Worm (Caenorhabditis elegans) whole organism, young adult: Measurements from ENCODE around the gene C40A11.3.

ENCODE experiments used
- B0261.1 ChIP-seq: sonication (generic microtip); optimal IDR thresholded peaks from 2 replicates; lab custom pipeline; 2016; ENCODE audit warnings: mild to moderate bottlenecking, missing genetic modification characterization, moderate library complexity, missing compliant biosample characterization
- C06A6.2 ChIP-seq: fragments of 200-800 bp; sonication (Bioruptor generic); conservative IDR thresholded peaks from 2 replicates; pipeline ENCODE4 v1.3.6; 2022; ENCODE audit warnings: missing genetic modification characterization, missing compliant biosample characterization
- C17E4.6 ChIP-seq: fragments of 200-800 bp; sonication (Bioruptor generic); IDR thresholded peaks from 2 replicates; pipeline ENCODE4 v1.3.6; 2022; ENCODE audit warnings: missing genetic modification reagents, missing genetic modification characterization, missing compliant biosample characterization
- D2030.7 ChIP-seq: fragments of 200-800 bp; sonication (Bioruptor generic); IDR thresholded peaks from 2 replicates; pipeline ENCODE4 v1.3.6; 2022; ENCODE audit warnings: missing genetic modification reagents, missing genetic modification characterization, missing compliant biosample characterization
- F22D6.2 ChIP-seq: sonication (generic microtip); optimal IDR thresholded peaks from 2 replicates; lab custom pipeline; 2016; ENCODE audit warnings: mild to moderate bottlenecking, missing genetic modification characterization, missing compliant biosample characterization
- F33H1.4 ChIP-seq: fragments of 200-800 bp; sonication (Bioruptor generic); IDR thresholded peaks from 2 replicates; pipeline ENCODE4 v1.3.6; 2022; ENCODE audit warnings: missing genetic modification reagents, missing genetic modification characterization, missing compliant biosample characterization
- F37B4.10 ChIP-seq: fragments of 200-800 bp; sonication (Bioruptor generic); IDR thresholded peaks from 2 replicates; pipeline ENCODE4 v1.3.6; 2022; ENCODE audit warnings: missing genetic modification characterization, missing compliant biosample characterization
- F52B5.7 ChIP-seq: sonication (generic microtip); optimal IDR thresholded peaks from 2 replicates; lab custom pipeline; 2016; ENCODE audit warnings: mild to moderate bottlenecking, missing genetic modification characterization, missing compliant biosample characterization
- F57A8.1 ChIP-seq: fragments of 200-800 bp; sonication (Bioruptor generic); optimal IDR thresholded peaks from 2 replicates; lab custom pipeline; 2018; ENCODE audit warnings: mild to moderate bottlenecking, missing genetic modification characterization, moderate library complexity, missing compliant biosample characterization
- F57C9.4 ChIP-seq: sonication (generic microtip); optimal IDR thresholded peaks from 2 replicates; lab custom pipeline; 2017; ENCODE audit warnings: mild to moderate bottlenecking, missing genetic modification characterization, missing compliant biosample characterization
- Y53G8AR.9 ChIP-seq: fragments of 200-800 bp; sonication (Bioruptor generic); conservative IDR thresholded peaks from 2 replicates; pipeline ENCODE4 v1.3.6; 2022; ENCODE audit warnings: missing genetic modification reagents, missing genetic modification characterization, missing compliant biosample characterization
- Y56A3A.18 ChIP-seq: fragments of 200-800 bp; sonication (Bioruptor generic); IDR thresholded peaks from 2 replicates; pipeline ENCODE4 v1.3.6; 2022; ENCODE audit warnings: missing genetic modification reagents, missing genetic modification characterization, missing compliant biosample characterization
- Y95B8A.8 ChIP-seq: fragments of 200-800 bp; sonication (Bioruptor generic); IDR thresholded peaks from 2 replicates; pipeline ENCODE4 v1.3.6; 2022; ENCODE audit warnings: missing genetic modification reagents, missing genetic modification characterization, missing compliant biosample characterization
- aptf-3 ChIP-seq: fragments of 200-800 bp; sonication (Bioruptor generic); IDR thresholded peaks from 2 replicates; pipeline ENCODE4 v1.3.6; 2022; ENCODE audit warnings: missing genetic modification characterization, missing compliant biosample characterization
- atf-7 ChIP-seq: sonication (generic microtip); optimal IDR thresholded peaks from 2 replicates; lab custom pipeline; 2017; ENCODE audit warnings: mild to moderate bottlenecking, missing genetic modification characterization, missing compliant biosample characterization
- attf-5 ChIP-seq: fragments of 200-800 bp; sonication (Bioruptor generic); optimal IDR thresholded peaks from 2 replicates; lab custom pipeline; 2018; ENCODE audit warnings: mild to moderate bottlenecking, missing genetic modification characterization, missing compliant biosample characterization
- bed-1 ChIP-seq: fragments of 200-800 bp; sonication (Bioruptor generic); IDR thresholded peaks from 2 replicates; pipeline ENCODE4 v1.3.6; 2022; ENCODE audit warnings: missing genetic modification reagents, missing genetic modification characterization, missing compliant biosample characterization
- ccch-3 ChIP-seq: fragments of 200-800 bp; sonication (Bioruptor generic); optimal IDR thresholded peaks from 2 replicates; lab custom pipeline; 2018; ENCODE audit warnings: mild to moderate bottlenecking, missing genetic modification characterization, missing compliant biosample characterization
- cebp-1 ChIP-seq, 2 experiments: fragments of 200-800 bp in 1 of 2; sonication (Bioruptor generic) in 1 of 2; sonication (generic microtip) in 1 of 2; IDR thresholded peaks in 1 of 2; optimal IDR thresholded peaks in 1 of 2; 2 replicates each; pipeline versions ENCODE4 v1.3.6 to Lab custom; 2017 to 2022; ENCODE audit warnings: missing compliant biosample characterization in 2 of 2, missing genetic modification characterization in 2 of 2, mild to moderate bottlenecking in 1 of 2, missing genetic modification reagents in 1 of 2, moderate library complexity in 1 of 2
- ceh-27 ChIP-seq: fragments of 200-800 bp; sonication (Bioruptor generic); optimal IDR thresholded peaks from 2 replicates; lab custom pipeline; 2018; ENCODE audit warnings: mild to moderate bottlenecking, missing genetic modification characterization, moderate library complexity, missing compliant biosample characterization
- chd-7 ChIP-seq: sonication (generic microtip); optimal IDR thresholded peaks from 2 replicates; lab custom pipeline; 2016; ENCODE audit warnings: mild to moderate bottlenecking, missing genetic modification characterization, moderate library complexity, missing compliant biosample characterization
- efl-1 ChIP-seq: fragments of 150-350 bp; optimal IDR thresholded peaks from 2 replicates; lab custom pipeline; 2014; ENCODE audit warnings: missing biosample characterization, missing genetic modification reagents, missing genetic modification characterization
- egrh-3 ChIP-seq: fragments of 200-800 bp; sonication (Bioruptor generic); IDR thresholded peaks from 2 replicates; pipeline ENCODE4 v1.3.6; 2022; ENCODE audit warnings: missing genetic modification reagents, missing genetic modification characterization, missing compliant biosample characterization
- ekl-4 ChIP-seq: fragments of 200-800 bp; sonication (Bioruptor generic); IDR thresholded peaks from 2 replicates; pipeline ENCODE4 v1.3.6; 2022; ENCODE audit warnings: missing genetic modification reagents, missing genetic modification characterization, missing compliant biosample characterization
- hmg-1.2 ChIP-seq: fragments of 200-800 bp; sonication (Bioruptor generic); IDR thresholded peaks from 2 replicates; pipeline ENCODE4 v1.3.6; 2022; ENCODE audit warnings: missing genetic modification reagents, missing genetic modification characterization, missing compliant biosample characterization
- hsf-1 ChIP-seq: fragments of 200-800 bp; sonication (Bioruptor generic); IDR thresholded peaks from 2 replicates; pipeline ENCODE4 v1.3.6; 2022; ENCODE audit warnings: missing genetic modification reagents, missing genetic modification characterization, missing compliant biosample characterization
- lin-40 ChIP-seq: sonication (generic microtip); optimal IDR thresholded peaks from 2 replicates; lab custom pipeline; 2016; ENCODE audit warnings: missing genetic modification characterization, mild to moderate bottlenecking, missing compliant biosample characterization, missing genotype, missing genetic modification reagents
- lin-54 ChIP-seq: fragments of 200-800 bp; sonication (Bioruptor generic); optimal IDR thresholded peaks from 2 replicates; lab custom pipeline; 2018; ENCODE audit warnings: mild to moderate bottlenecking, missing genetic modification characterization, missing compliant biosample characterization
- madf-10 ChIP-seq: sonication (generic microtip); optimal IDR thresholded peaks from 2 replicates; lab custom pipeline; 2016; ENCODE audit warnings: mild to moderate bottlenecking, missing genetic modification characterization, missing compliant biosample characterization
- madf-6 ChIP-seq: fragments of 200-800 bp; sonication (Bioruptor generic); IDR thresholded peaks from 2 replicates; pipeline ENCODE4 v1.3.6; 2022; ENCODE audit warnings: missing genetic modification reagents, missing genetic modification characterization, missing compliant biosample characterization
- mel-28 ChIP-seq: sonication (generic microtip); optimal IDR thresholded peaks from 2 replicates; lab custom pipeline; 2016; ENCODE audit warnings: borderline replicate concordance, mild to moderate bottlenecking, missing genetic modification characterization, missing compliant biosample characterization
- nfya-1 ChIP-seq: sonication (generic microtip); optimal IDR thresholded peaks from 2 replicates; lab custom pipeline; 2017; ENCODE audit warnings: antibody characterized with exemption, missing compliant biosample characterization, missing genetic modification characterization, borderline replicate concordance; ENCODE audit not compliant: insufficient read depth
- nhr-90 ChIP-seq: sonication (generic microtip); optimal IDR thresholded peaks from 2 replicates; lab custom pipeline; 2016; ENCODE audit warnings: missing genotype, mild to moderate bottlenecking, missing genetic modification characterization, missing compliant biosample characterization
- sptf-2 ChIP-seq: fragments of 200-800 bp; sonication (Bioruptor generic); optimal IDR thresholded peaks from 2 replicates; lab custom pipeline; 2018; ENCODE audit warnings: mild to moderate bottlenecking, missing genetic modification characterization, missing compliant biosample characterization
- unc-62 ChIP-seq: fragments of 150-350 bp; optimal IDR thresholded peaks from 2 replicates; lab custom pipeline; 2014; ENCODE audit warnings: missing biosample characterization, missing genetic modification reagents, missing genetic modification characterization
- xnd-1 ChIP-seq: sonication (generic microtip); optimal IDR thresholded peaks from 2 replicates; lab custom pipeline; 2016; ENCODE audit warnings: missing genotype, missing genetic modification reagents, missing genetic modification characterization, missing compliant biosample characterization
- ztf-22 ChIP-seq: fragments of 200-800 bp; sonication (Bioruptor generic); optimal IDR thresholded peaks from 2 replicates; lab custom pipeline; 2018; ENCODE audit warnings: mild to moderate bottlenecking, missing genetic modification characterization, moderate library complexity, missing compliant biosample characterization
- ztf-26 ChIP-seq: sonication (generic microtip); optimal IDR thresholded peaks from 2 replicates; lab custom pipeline; 2017; ENCODE audit warnings: missing genetic modification characterization, missing compliant biosample characterization
- ztf-28 ChIP-seq: fragments of 200-800 bp; sonication (Bioruptor generic); IDR thresholded peaks from 2 replicates; pipeline ENCODE4 v1.3.6; 2022; ENCODE audit warnings: missing genetic modification reagents, missing genetic modification characterization, missing compliant biosample characterization
- ztf-3 ChIP-seq: fragments of 200-800 bp; sonication (Bioruptor generic); optimal IDR thresholded peaks from 2 replicates; lab custom pipeline; 2018; ENCODE audit warnings: mild to moderate bottlenecking, missing genetic modification characterization, missing compliant biosample characterization
- ztf-6 ChIP-seq: fragments of 200-800 bp; sonication (Bioruptor generic); IDR thresholded peaks from 2 replicates; pipeline ENCODE4 v1.3.6; 2022; ENCODE audit warnings: missing genetic modification reagents, missing genetic modification characterization, missing compliant biosample characterization

The C40A11.3 gene

ce11 chrII:2168374-2168773, 27.5 kb downstream of the C40A11.3 start, which contains the start of gene fbxb-38:
Gene fbxb-38 (minus strand): TSS chrII:2168763.
- TF ChIP-seq ekl-4 (GFP tag; lab: Robert Waterston, UW) = no peak
- TF ChIP-seq egrh-3 (GFP tag; lab: Robert Waterston, UW) = no peak
- no peak for TF ChIP-seq xnd-1
- TF ChIP-seq B0261.1 (tag; lab: Kevin White, UChicago) = no peak
- no peak for TF ChIP-seq efl-1
- TF ChIP-seq F57A8.1 (GFP tag; lab: Kevin White, UChicago) = no peak
- TF ChIP-seq D2030.7 (GFP tag; lab: Robert Waterston, UW) = no peak
- no peak for TF ChIP-seq aptf-3 (GFP tag; lab: Robert Waterston, UW)
- no peak for TF ChIP-seq nfya-1
- no peak for TF ChIP-seq lin-40 (tag; lab: Kevin White, UChicago)
- TF ChIP-seq ztf-22 (GFP tag; lab: Kevin White, UChicago) = no peak
- no peak for TF ChIP-seq ztf-3
- no peak for TF ChIP-seq F37B4.10 (GFP tag; lab: Robert Waterston, UW)
- TF ChIP-seq mel-28 (tag; lab: Kevin White, UChicago) = no peak
- TF ChIP-seq ztf-26 (tag; lab: Kevin White, UChicago) = no peak
- TF ChIP-seq madf-10 (tag; lab: Kevin White, UChicago) = no peak
- TF ChIP-seq sptf-2 (GFP tag; lab: Kevin White, UChicago) = no peak
- no peak for TF ChIP-seq F52B5.7 (tag; lab: Kevin White, UChicago)
- no peak for TF ChIP-seq lin-54 (GFP tag; lab: Kevin White, UChicago)
- TF ChIP-seq, all 124 proteins: peak for 0

- TF ChIP-seq atf-7 (tag; lab: Kevin White, UChicago) (no peak), attf-5 (GFP tag; lab: Kevin White, UChicago) (no peak), cebp-1 (GFP tag; IDR thresholded peaks at IDR 0.05; lab: Robert Waterston, UW) (no peak), cebp-1 (tag; optimal IDR thresholded peaks at IDR 0.05; lab: Kevin White, UChicago) (no peak), hmg-1.2 (GFP tag; lab: Robert Waterston, UW) (no peak), bed-1 (no peak), chd-7 (tag; lab: Kevin White, UChicago) (no peak), lin-54 (GFP tag; lab: Kevin White, UChicago) (no peak), ceh-27 (GFP tag; lab: Kevin White, UChicago) (no peak)
- TF ChIP-seq, all 124 proteins: peak for 0
Measured at ce11 chrII:2170085-2170484, 29.2 kb downstream of the C40A11.3 start, which contains the start of gene C33C12.12. Gene C33C12.12 (minus strand): TSS chrII:2170185.

ce11 chrII:2175367-2175766, 34.5 kb downstream of the C40A11.3 start, which contains the start of gene C33C12.7:
Gene C33C12.7 (minus strand): TSS chrII:2175467.
- TF ChIP-seq C17E4.6 (GFP tag; lab: Robert Waterston, UW) = no peak
- TF ChIP-seq C06A6.2 (GFP tag; lab: Robert Waterston, UW) = no peak
- TF ChIP-seq F57A8.1 (GFP tag; lab: Kevin White, UChicago) = no peak
- TF ChIP-seq lin-54 (GFP tag; lab: Kevin White, UChicago) = no peak
- TF ChIP-seq ztf-6 (GFP tag; lab: Robert Waterston, UW) = no peak
- TF ChIP-seq Y56A3A.18 (GFP tag; lab: Robert Waterston, UW) = no peak
- TF ChIP-seq F57C9.4 (tag; lab: Kevin White, UChicago) = no peak
- no peak for TF ChIP-seq madf-6
- TF ChIP-seq Y95B8A.8 (GFP tag; lab: Robert Waterston, UW) = no peak
- no peak for TF ChIP-seq nhr-90 (tag; lab: Kevin White, UChicago)
- no peak for TF ChIP-seq F22D6.2 (tag; lab: Kevin White, UChicago)
- no peak for TF ChIP-seq hsf-1
- TF ChIP-seq ccch-3 = no peak
- no peak for TF ChIP-seq Y53G8AR.9
- no peak for TF ChIP-seq ztf-28
- no peak for TF ChIP-seq unc-62 (GFP tag; lab: Kevin White, UChicago)
- TF ChIP-seq F33H1.4 (GFP tag; lab: Robert Waterston, UW) = no peak
